Fruit fly (Drosophila melanogaster) Kc167 (cell line): ENCODE results near the gene COX6B.

Experiments
- Myc ChIP-seq: fragments of >200 bp; optimal IDR thresholded peaks from 2 replicates; lab custom pipeline; 2017; ENCODE audit warnings: missing external identifiers
- Sin3A ChIP-seq: fragments of >200 bp; optimal IDR thresholded peaks from 2 replicates; lab custom pipeline; 2018; ENCODE audit warnings: missing external identifiers
- h ChIP-seq: fragments of >200 bp; optimal IDR thresholded peaks from 3 replicates; lab custom pipeline; 2018; ENCODE audit warnings: missing external identifiers
- insv ChIP-seq: fragments of >200 bp; optimal IDR thresholded peaks from 3 replicates; lab custom pipeline; 2018; ENCODE audit warnings: missing external identifiers
- psq ChIP-seq: fragments of >200 bp; optimal IDR thresholded peaks from 2 replicates; lab custom pipeline; 2017; ENCODE audit warnings: missing external identifiers
- ttk ChIP-seq: sonication (Bioruptor generic); optimal IDR thresholded peaks from 2 replicates; lab custom pipeline; 2017; ENCODE audit warnings: missing external identifiers

Gene COX6B

dm6 chrX:19773734-19774702 lies 29.9 kb upstream of the COX6B start:
- TF ChIP-seq insv (lab: Kevin White, UChicago): no peak
- TF ChIP-seq Myc (lab: Kevin White, UChicago): no peak
- no peak for TF ChIP-seq ttk (lab: Kevin White, UChicago)

DNA sequence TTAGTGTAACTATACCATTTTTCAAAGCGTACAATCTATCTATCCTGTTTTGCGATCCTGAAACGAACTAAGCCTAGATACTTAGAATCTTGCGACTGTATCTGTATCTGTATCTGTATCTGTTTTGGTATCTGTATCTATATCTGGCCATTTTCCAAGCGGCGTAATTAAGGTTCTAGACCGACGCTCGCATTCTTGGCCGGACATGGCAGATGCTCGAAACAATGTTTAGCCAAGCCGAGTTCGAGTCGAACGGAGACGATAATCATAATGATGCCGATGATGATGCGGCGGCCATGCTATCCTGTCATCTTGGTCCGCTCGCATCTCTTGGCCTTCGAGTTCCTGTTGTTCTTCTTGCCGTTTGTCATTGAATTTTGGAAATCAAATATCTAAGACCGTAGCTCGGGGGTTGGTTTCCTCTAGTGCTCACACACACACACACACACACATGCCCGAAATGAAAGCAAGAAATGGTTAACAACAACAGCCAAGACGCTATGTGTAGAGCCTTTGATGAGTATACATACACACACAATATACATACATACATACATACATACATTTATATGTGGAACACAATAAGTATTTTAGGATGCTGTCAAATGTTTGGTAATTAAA lies 28.0 kb upstream of the COX6B start:
- no peak for TF ChIP-seq ttk (lab: Kevin White, UChicago)
- TF ChIP-seq h (lab: Kevin White, UChicago): no peak
- TF ChIP-seq psq (lab: Kevin White, UChicago): no peak
- TF ChIP-seq Myc (lab: Kevin White, UChicago): no peak
- TF ChIP-seq Sin3A: no peak
- no peak for TF ChIP-seq insv (lab: Kevin White, UChicago)

- TF ChIP-seq psq (lab: Kevin White, UChicago): no peak
- no peak for TF ChIP-seq insv (lab: Kevin White, UChicago)
- no peak for TF ChIP-seq Myc (lab: Kevin White, UChicago)
- TF ChIP-seq ttk (lab: Kevin White, UChicago): no peak
- no peak for TF ChIP-seq Sin3A
- TF ChIP-seq h (lab: Kevin White, UChicago): no peak
These were observed 25.8 kb upstream of the COX6B start for dm6 chrX:19769821-19770519.

DNA sequence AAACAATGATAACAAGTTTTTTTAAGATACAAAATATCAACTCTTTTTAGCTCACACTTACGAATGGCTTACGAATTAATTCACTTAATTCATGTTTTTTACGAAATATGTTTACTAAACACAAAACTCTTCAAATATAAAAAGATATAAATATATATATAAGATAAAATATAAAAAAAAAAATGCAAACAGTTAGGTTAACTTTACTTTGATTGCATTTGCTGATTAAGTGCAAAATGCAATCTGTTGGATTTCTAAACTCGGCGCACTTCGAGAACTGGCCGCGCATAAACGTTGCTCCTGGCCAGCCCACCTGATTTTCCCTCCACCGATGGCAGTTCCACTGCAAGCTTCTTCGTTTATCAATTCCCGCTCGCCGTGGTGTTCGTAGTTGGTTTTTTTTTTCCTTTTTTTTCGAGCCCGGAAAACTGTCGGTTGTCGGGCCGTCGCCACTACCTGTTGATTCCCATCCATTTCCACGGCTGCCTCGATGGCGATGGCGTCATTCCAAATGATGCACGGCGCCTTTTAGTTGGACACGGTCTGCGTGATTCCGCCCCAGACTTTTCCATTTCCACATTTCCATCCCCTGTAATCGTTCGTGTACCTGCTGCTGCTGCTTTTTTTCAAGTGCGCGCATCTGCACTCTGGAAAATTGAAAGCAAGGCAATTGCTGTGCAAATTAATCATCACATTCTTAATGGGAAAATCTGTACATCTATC lies 21.5 kb upstream of the COX6B start:
- TF ChIP-seq Myc (lab: Kevin White, UChicago) (no peak), insv (lab: Kevin White, UChicago) (no peak), h (lab: Kevin White, UChicago) (no peak), psq (lab: Kevin White, UChicago) (no peak), Sin3A (no peak), ttk (lab: Kevin White, UChicago) (no peak)

DNA sequence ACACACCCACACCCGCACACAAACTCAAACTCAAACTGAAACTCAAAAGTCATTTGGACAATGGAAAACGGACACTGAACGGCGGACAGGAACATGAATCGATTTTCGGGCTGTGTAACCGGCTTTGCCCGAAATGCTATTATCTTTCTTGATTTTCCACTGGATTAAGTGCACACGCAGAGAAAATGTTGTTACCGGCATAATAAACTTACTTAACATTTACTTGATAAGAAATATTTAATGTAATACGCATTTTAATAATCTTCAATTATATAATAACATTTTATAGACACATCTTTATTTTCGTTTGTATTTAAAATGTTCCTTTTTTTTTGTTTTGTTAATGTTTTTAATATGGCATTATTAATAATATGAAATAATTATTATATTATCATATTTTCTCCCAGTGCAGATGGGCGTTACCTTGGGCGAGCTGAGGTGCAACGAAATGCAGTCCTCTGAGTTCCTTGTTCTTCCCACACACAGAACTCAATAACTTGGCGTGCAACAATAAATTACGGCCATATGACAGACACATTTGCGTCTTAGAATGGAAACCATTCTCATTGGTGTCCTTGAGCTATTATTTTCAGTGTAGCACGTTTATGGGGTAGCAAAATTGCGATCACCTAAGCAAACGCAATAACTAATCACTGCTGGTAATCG lies 20.8 kb upstream of the COX6B start, which contains the start of gene CG12702:
CG12702 (minus strand) TSS at position 51 of the 666 bp plus-strand sequence.
- TF ChIP-seq Myc (lab: Kevin White, UChicago) (no peak), insv (lab: Kevin White, UChicago) (no peak), ttk (lab: Kevin White, UChicago) (no peak), h (lab: Kevin White, UChicago) (no peak), Sin3A (no peak), psq (lab: Kevin White, UChicago) (no peak)

dm6 chrX:19763440-19764002 lies 19.4 kb upstream of the COX6B start:
- TF ChIP-seq h (lab: Kevin White, UChicago) (no peak), psq (lab: Kevin White, UChicago) (no peak), Myc (lab: Kevin White, UChicago) (no peak), Sin3A (no peak), insv (lab: Kevin White, UChicago) (no peak), ttk (lab: Kevin White, UChicago) (no peak)

DNA sequence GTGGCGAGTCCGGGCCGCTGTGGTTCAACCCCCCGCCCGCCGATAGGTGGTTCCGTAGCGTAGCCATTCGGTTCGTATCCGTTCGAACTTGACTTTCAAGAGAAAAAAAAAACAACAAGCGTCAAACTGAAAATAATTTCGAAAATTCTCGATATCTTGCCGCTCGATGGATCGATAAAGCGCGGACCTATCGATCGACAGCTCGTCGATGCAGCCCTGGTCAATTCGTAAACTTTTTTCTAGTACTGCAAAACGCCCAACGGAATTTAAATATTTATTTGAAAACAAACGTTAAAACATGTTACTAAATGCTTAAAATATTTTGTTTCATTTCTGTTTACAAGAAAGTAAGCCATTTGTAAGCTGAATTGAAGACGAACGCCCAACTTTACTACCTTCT lies 18.0 kb upstream of the COX6B start:
- TF ChIP-seq ttk (lab: Kevin White, UChicago) (no peak), Sin3A (no peak), insv (lab: Kevin White, UChicago) (no peak), psq (lab: Kevin White, UChicago) (no peak), h (lab: Kevin White, UChicago) (no peak), Myc (lab: Kevin White, UChicago) (no peak)

DNA sequence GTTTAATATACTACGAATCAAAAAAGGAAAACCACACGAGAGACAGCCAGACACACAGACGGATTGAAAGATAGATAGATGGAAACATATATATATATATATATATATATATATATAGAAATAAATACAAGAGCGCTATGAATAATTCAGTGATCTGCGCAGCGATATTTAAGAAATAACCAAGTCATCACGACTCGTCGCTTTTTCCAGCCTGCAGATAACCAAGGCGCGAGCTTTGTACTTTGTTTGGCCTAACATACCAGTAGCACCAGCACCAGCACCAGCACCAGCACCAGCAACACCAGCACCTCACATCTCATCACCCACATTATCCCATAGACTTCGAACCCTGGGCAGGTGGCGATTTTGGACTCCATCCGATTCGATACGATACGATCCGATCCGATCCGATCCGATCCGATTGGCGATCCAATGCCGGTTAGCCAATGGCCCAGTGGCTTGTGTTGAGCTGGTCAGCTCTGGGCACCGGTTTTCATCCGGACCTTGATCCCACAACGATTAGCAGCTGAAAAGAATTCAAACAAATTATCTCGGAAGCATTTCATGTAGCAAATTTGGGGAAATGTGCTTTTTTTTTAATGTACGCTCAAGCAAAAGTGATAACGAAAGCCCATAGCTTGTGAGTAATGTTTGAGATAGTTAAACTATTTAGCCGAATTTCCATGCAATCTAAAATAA lies 10.7 kb upstream of the COX6B start:
- TF ChIP-seq Myc (lab: Kevin White, UChicago) (no peak), insv (lab: Kevin White, UChicago) (no peak), Sin3A (no peak), psq (lab: Kevin White, UChicago) (no peak), h (lab: Kevin White, UChicago) (no peak), ttk (lab: Kevin White, UChicago) (no peak)

- TF ChIP-seq ttk (lab: Kevin White, UChicago) (no peak), h (lab: Kevin White, UChicago) (no peak), psq (lab: Kevin White, UChicago) (no peak), insv (lab: Kevin White, UChicago) (no peak)
These were observed 10.0 kb upstream of the COX6B start for dm6 chrX:19754152-19754579.
